Worm (Caenorhabditis elegans): Measurements from ENCODE around the gene rnh-1.0.

DNA sequence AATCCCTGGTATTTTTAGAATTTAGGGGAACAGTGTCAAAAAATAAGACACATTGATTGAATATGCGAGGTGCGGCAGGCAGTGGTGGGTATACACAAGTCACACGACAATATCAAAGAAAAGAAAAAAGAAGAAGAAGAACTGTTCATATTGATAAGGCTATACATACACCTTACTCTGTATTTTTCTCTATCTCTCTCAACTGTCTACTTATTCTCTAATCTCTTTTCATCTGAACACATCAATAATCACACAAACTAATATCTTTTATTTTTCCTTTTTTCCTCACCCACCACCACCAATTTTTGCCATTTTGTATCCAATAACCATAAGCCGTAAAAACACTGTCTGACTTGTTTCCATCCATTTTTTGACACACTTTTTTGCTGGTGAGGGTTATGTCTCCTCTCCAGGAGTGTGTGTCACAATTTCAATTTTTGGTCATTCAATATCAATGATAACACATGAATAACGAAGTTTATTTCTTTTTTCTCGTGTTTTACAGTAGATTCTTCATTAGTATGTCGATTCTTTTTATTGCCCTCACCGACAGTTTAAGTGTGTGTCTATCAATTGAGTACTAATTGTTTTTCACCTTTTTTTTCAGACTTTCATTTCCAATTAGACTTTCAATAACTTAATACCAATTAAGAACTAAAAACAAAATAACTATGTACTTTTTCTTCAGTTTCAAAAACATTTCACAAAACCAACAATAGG is 24.4 kb downstream of the rnh-1.0 start:
- TF ChIP-seq unc-39 (tag; optimal IDR thresholded peaks at IDR 0.05) = no peak
- TF ChIP-seq ztf-11 (tag; optimal IDR thresholded peaks at IDR 0.05) = no peak

All from whole organism, mixed stage, embryonic.